Fruit fly (Drosophila melanogaster): ENCODE results near the gene Golgin104.

Golgin104 gene

dm6 chr3L:16351770-16352429 is at the start of gene Golgin104, which contains the start of gene Tcs3:
Gene Golgin104 (minus strand): TSS chr3L:16351951.
Gene Tcs3 (plus strand): TSS chr3L:16351991.
- no peak for TF ChIP-seq Hsf (GFP tag; optimal IDR thresholded peaks at IDR 0.05)
- TF ChIP-seq trem (tag; optimal IDR thresholded peaks at IDR 0.05) = peak; percentile 99
- TF ChIP-seq CG7786 (GFP tag; optimal IDR thresholded peaks at IDR 0.05) = no peak
- TF ChIP-seq ash1 (GFP tag; optimal IDR thresholded peaks at IDR 0.05) = no peak
- TF ChIP-seq Tbp (GFP tag; optimal IDR thresholded peaks at IDR 0.05) = no peak
- TF ChIP-seq CG34422 (GFP tag; IDR thresholded peaks at IDR 0.05) = peak; percentile 49; the same call in 1 of the 3 replicates
- TF ChIP-seq pb (GFP tag; optimal IDR thresholded peaks at IDR 0.05) = no peak
- TF ChIP-seq rib (GFP tag; IDR thresholded peaks at IDR 0.05) = no peak
- TF ChIP-seq mirr (GFP tag; optimal IDR thresholded peaks at IDR 0.05) = no peak
- no peak for TF ChIP-seq Oli (tag; optimal IDR thresholded peaks at IDR 0.05)
- no peak for TF ChIP-seq CoRest (tag; optimal IDR thresholded peaks at IDR 0.05)
- no peak for TF ChIP-seq CG1529 (GFP tag; optimal IDR thresholded peaks at IDR 0.05)
- TF ChIP-seq CG9727 (GFP tag; optimal IDR thresholded peaks at IDR 0.05) = no peak
- peak; percentile 4 for TF ChIP-seq phol (tag; optimal IDR thresholded peaks at IDR 0.05)
- TF ChIP-seq CG14710 (tag; optimal IDR thresholded peaks at IDR 0.05) = peak; percentile 30
- TF ChIP-seq da (GFP tag; optimal IDR thresholded peaks at IDR 0.05) = no peak
- TF ChIP-seq CG5180 (GFP tag; optimal IDR thresholded peaks at IDR 0.05) = no peak
- no peak for TF ChIP-seq dan (GFP tag; IDR thresholded peaks at IDR 0.05)
- TF ChIP-seq crp (GFP tag; optimal IDR thresholded peaks at IDR 0.05) = peak; percentile 91 to 96
- peak; percentile 38; the same call in 1 of the 2 replicates for TF ChIP-seq Scr (GFP tag; IDR thresholded peaks at IDR 0.05; ENCODE audit: partially characterized antibody)
- no peak for TF ChIP-seq CG10147 (GFP tag; optimal IDR thresholded peaks at IDR 0.05)
- no peak for TF ChIP-seq Hand (GFP tag; optimal IDR thresholded peaks at IDR 0.05)
- TF ChIP-seq Dip3 (GFP tag; optimal IDR thresholded peaks at IDR 0.05) = no peak
- TF ChIP-seq CG11247 (GFP tag; IDR thresholded peaks at IDR 0.05) = no peak
- peak; percentile 99 for TF ChIP-seq MBD-R2 (GFP tag; IDR thresholded peaks at IDR 0.05)
- no peak for TF ChIP-seq Deaf1 (tag; optimal IDR thresholded peaks at IDR 0.05)
- TF ChIP-seq CG17328 (GFP tag; IDR thresholded peaks at IDR 0.05) = no peak
- no peak for TF ChIP-seq ken (GFP tag; IDR thresholded peaks at IDR 0.05)
- TF ChIP-seq gfzf (GFP tag; optimal IDR thresholded peaks at IDR 0.05) = peak; percentile 69
- TF ChIP-seq CG7372 (GFP tag; IDR thresholded peaks at IDR 0.05) = no peak
- no peak for TF ChIP-seq ssp (GFP tag; IDR thresholded peaks at IDR 0.05)
- no peak for TF ChIP-seq zf30C (GFP tag; optimal IDR thresholded peaks at IDR 0.05)
- TF ChIP-seq cas (GFP tag; IDR thresholded peaks at IDR 0.05) = no peak
- no peak for TF ChIP-seq az2 (GFP tag; optimal IDR thresholded peaks at IDR 0.05)
- no peak for TF ChIP-seq sima (GFP tag; optimal IDR thresholded peaks at IDR 0.05)
- TF ChIP-seq vvl (GFP tag; IDR thresholded peaks at IDR 0.05) = peak; percentile 19; the same call in 1 of the 2 replicates
- no peak for TF ChIP-seq CG30403 (GFP tag; optimal IDR thresholded peaks at IDR 0.05)
- peak; percentile 32 for TF ChIP-seq CHES-1-like (GFP tag; optimal IDR thresholded peaks at IDR 0.05)
- peak; percentile 63 for TF ChIP-seq Med (GFP tag)
- TF ChIP-seq Mad (GFP tag; optimal IDR thresholded peaks at IDR 0.05) = no peak
- no peak for TF ChIP-seq mam (GFP tag; optimal IDR thresholded peaks at IDR 0.05)
- TF ChIP-seq corto (GFP tag; optimal IDR thresholded peaks at IDR 0.05) = no peak
- TF ChIP-seq Sry-δ (GFP tag; optimal IDR thresholded peaks at IDR 0.05) = peak; percentile 16
- no peak for TF ChIP-seq CG18764 (GFP tag; optimal IDR thresholded peaks at IDR 0.05)
- no peak for TF ChIP-seq Hr3 (GFP tag; optimal IDR thresholded peaks at IDR 0.05)
- peak in 1 of 2 experiments; percentile 7 for TF ChIP-seq tll (GFP tag; optimal IDR thresholded peaks at IDR 0.05)
- peak; percentile 45 for TF ChIP-seq Dp (GFP tag; optimal IDR thresholded peaks at IDR 0.05)
- no peak for TF ChIP-seq Bdp1 (GFP tag; optimal IDR thresholded peaks at IDR 0.05)
- no peak for TF ChIP-seq bcd (GFP tag; optimal IDR thresholded peaks at IDR 0.05)
- TF ChIP-seq CG7928 (GFP tag; optimal IDR thresholded peaks at IDR 0.05) = no peak
- no peak for TF ChIP-seq salm (tag; optimal IDR thresholded peaks at IDR 0.05)
